Worm (Caenorhabditis elegans) whole organism, L1 larva: ENCODE measurements around the gene pod-2.

Experiments used
- blmp-1 ChIP-seq: fragments of 150-350 bp; optimal IDR thresholded peaks from 2 replicates; lab custom pipeline; 2014; ENCODE audit warnings: missing biosample characterization, missing genetic modification characterization
- fkh-4 ChIP-seq: sonication (generic microtip); optimal IDR thresholded peaks from 2 replicates; lab custom pipeline; 2016; ENCODE audit warnings: missing compliant biosample characterization, missing genetic modification characterization, borderline replicate concordance
- tbx-2 ChIP-seq: sonication (generic microtip); optimal IDR thresholded peaks from 2 replicates; lab custom pipeline; 2016; ENCODE audit warnings: missing genetic modification characterization, missing compliant biosample characterization
- unc-86 ChIP-seq: sonication (generic microtip); optimal IDR thresholded peaks from 2 replicates; lab custom pipeline; 2016; ENCODE audit warnings: missing genetic modification characterization, missing compliant biosample characterization
- vab-15 ChIP-seq: sonication (generic microtip); optimal IDR thresholded peaks from 2 replicates; lab custom pipeline; 2017; ENCODE audit warnings: missing genotype, mild to moderate bottlenecking, missing genetic modification characterization, missing compliant biosample characterization

DNA sequence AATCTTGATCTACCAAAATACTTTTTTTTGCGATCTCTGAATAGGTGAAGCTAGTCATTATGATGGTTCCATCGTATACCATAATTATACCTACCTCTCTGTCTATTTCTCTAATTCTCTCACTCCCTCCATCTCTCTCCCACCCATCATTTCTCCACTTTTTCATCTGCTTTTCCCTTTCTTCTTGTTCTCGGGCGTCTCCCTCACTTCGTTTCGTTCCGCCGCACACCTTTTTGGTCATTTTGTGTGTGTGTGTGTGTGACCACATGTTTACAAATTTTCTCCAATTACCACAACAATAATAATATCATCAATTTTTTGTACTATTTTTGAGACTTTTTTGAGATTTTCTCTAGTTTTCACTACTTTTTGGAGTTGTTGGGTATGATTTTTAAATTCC is 55.3 kb downstream of the pod-2 start:
- no peak for TF ChIP-seq tbx-2
- TF ChIP-seq blmp-1 (tag; lab: Kevin White, UChicago), result peak; percentile 93
- TF ChIP-seq fkh-4 (tag; lab: Kevin White, UChicago), result no peak
- TF ChIP-seq unc-86 (tag; lab: Kevin White, UChicago), result no peak
- no peak for TF ChIP-seq vab-15 (tag; lab: Kevin White, UChicago)
